Fruit fly (Drosophila melanogaster) whole organism, larva: ENCODE results near the gene Set.

Experiments
- noc ChIP-seq: fragments of 200-800 bp; sonication (Bioruptor generic); optimal IDR thresholded peaks from 3 replicates; lab custom pipeline; 2019; ENCODE audit warnings: missing biosample characterization, mild to moderate bottlenecking, missing genetic modification characterization, moderate library complexity

The Set gene

dm6 chr3R:15262710-15263672 lies at the start of gene Set, which contains the start of gene eIF2gamma:
Gene Set, plus strand, starts transcription at chr3R:15263552.
Gene eIF2gamma, minus strand, starts transcription at chr3R:15263458.
- TF ChIP-seq noc = no peak

- TF ChIP-seq noc = peak; percentile 73
Measured at dm6 chr3R:15218824-15219576, 44.4 kb upstream of the Set start, which contains the start of the genes SIDL and CG12241. Gene SIDL, minus strand, starts transcription at chr3R:15218874. Gene CG12241, plus strand, starts transcription at chr3R:15219256.

- TF ChIP-seq noc = no peak
Measured at dm6 chr3R:15222973-15223372, 40.4 kb upstream of the Set start, which contains the start of gene Polr2G. Gene Polr2G, minus strand, starts transcription at chr3R:15223180.

dm6 chr3R:15225279-15225730 lies 38.0 kb upstream of the Set start, which contains the start of the genes CG31344 and Caf1-55:
Gene CG31344, minus strand, starts transcription at chr3R:15225329.
Gene Caf1-55, plus strand, starts transcription at chr3R:15225576.
- no peak for TF ChIP-seq noc

dm6 chr3R:15229329-15229876 lies 33.9 kb upstream of the Set start, which contains the start of the genes Art3 and mRpS10:
Gene Art3, minus strand, starts transcription at chr3R:15229408.
Gene mRpS10, plus strand, starts transcription at chr3R:15229665.
- TF ChIP-seq noc = peak; percentile 100

- no peak for TF ChIP-seq noc
Measured at dm6 chr3R:15230285-15230684, 33.1 kb upstream of the Set start, which contains the start of gene CG34316. Gene CG34316, plus strand, starts transcription at chr3R:15230585.

- no peak for TF ChIP-seq noc
Measured at dm6 chr3R:15231635-15232138, 31.7 kb upstream of the Set start.

- TF ChIP-seq noc = no peak
Measured at dm6 chr3R:15242186-15243045, 20.9 kb upstream of the Set start, which contains the start of the genes tefu and Hsc70-4. Gene tefu, minus strand, starts transcription at chr3R:15242236. Gene Hsc70-4, plus strand, starts transcription at chr3R:15242687.

dm6 chr3R:15243046-15243356 lies 20.4 kb upstream of the Set start:
- TF ChIP-seq noc = no peak

- no peak for TF ChIP-seq noc
Measured at dm6 chr3R:15243452-15243851, 19.9 kb upstream of the Set start.

- peak; percentile 6 for TF ChIP-seq noc
Measured at dm6 chr3R:15246601-15247000, 16.8 kb upstream of the Set start.

- TF ChIP-seq noc = no peak
Measured at dm6 chr3R:15249037-15249436, 14.3 kb upstream of the Set start, which contains the start of gene Amt. Gene Amt, minus strand, starts transcription at chr3R:15249137.

- no peak for TF ChIP-seq noc
Measured at dm6 chr3R:15249735-15250134, 13.6 kb upstream of the Set start, which contains the start of gene CG42404. Gene CG42404, plus strand, starts transcription at chr3R:15250094.

dm6 chr3R:15250454-15250853 lies 12.9 kb upstream of the Set start:
- no peak for TF ChIP-seq noc

- no peak for TF ChIP-seq noc
Measured at dm6 chr3R:15263946-15264345, 594 bp downstream of the Set start.
